Fruit fly (Drosophila melanogaster): ENCODE data around the gene CG4613.

CG4613 gene

DNA sequence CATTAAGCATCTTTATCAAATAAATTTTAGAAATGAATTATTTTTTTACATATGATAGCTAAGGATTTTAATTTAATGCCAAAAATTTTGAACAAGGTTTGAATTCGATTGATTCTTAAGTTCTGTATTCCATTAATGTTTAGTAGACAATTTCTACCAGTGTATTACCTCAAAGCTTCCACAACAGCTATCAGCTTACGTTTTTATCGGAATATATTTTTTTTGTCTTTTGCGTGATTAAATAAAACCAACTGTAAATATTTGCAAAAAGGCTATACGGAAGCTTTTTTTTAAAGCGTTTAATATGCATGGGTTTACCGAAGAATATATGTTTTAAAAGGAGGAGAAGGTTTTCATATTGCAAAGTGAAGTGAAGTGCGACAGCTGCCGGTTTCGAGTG is 36.1 kb downstream of the CG4613 start (continued):
- no peak for TF ChIP-seq Lpt (GFP tag; optimal IDR thresholded peaks at IDR 0.05)
- TF ChIP-seq ss (GFP tag; optimal IDR thresholded peaks at IDR 0.05), result no peak
- TF ChIP-seq Hr38 (GFP tag; optimal IDR thresholded peaks at IDR 0.05), result no peak
- TF ChIP-seq vri (GFP tag; optimal IDR thresholded peaks at IDR 0.05), result no peak
- TF ChIP-seq CG3032 (tag; optimal IDR thresholded peaks at IDR 0.05), result no peak
- TF ChIP-seq dsx (GFP tag; optimal IDR thresholded peaks at IDR 0.05; ENCODE audit: poor library complexity, severe bottlenecking), result peak; percentile 8
- TF ChIP-seq CG3919 (GFP tag; optimal IDR thresholded peaks at IDR 0.05), result no peak
- no peak for TF ChIP-seq fkh (GFP tag; optimal IDR thresholded peaks at IDR 0.05)
- peak; percentile 23 for TF ChIP-seq Smox (GFP tag; optimal IDR thresholded peaks at IDR 0.05)
- TF ChIP-seq CG10631 (GFP tag; optimal IDR thresholded peaks at IDR 0.05), result no peak
- peak; percentile 29 for TF ChIP-seq Met (GFP tag; optimal IDR thresholded peaks at IDR 0.05)
- TF ChIP-seq svp (GFP tag), result peak; percentile 82
- TF ChIP-seq CG4318 (GFP tag; optimal IDR thresholded peaks at IDR 0.05), result no peak

DNA sequence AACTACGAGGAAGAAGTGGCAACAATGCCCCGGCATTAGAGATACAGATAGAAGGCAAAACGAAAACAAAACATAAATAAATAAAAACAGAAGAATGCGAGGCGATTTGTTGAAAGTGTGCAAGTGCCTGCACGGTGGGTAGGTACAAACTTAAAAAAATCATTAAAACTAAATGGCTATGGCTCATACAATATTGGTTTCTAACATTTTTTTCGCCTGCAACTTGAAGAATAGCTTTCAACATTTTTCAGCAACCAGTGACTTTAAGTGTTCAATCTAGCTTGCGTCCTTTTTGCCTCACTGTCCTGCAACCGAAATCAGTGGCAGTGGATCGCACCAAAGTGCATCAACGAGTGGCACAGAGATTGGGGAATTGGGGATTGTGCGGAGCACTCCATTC is 38.5 kb downstream of the CG4613 start:
- TF ChIP-seq fkh (GFP tag; optimal IDR thresholded peaks at IDR 0.05) (no peak), Hr38 (GFP tag; optimal IDR thresholded peaks at IDR 0.05) (no peak), CG34406 (GFP tag; optimal IDR thresholded peaks at IDR 0.05) (no peak), CG6808 (GFP tag; optimal IDR thresholded peaks at IDR 0.05) (no peak), eg (GFP tag; IDR thresholded peaks at IDR 0.05) (0 out of 3 replicates have a peak, but pooled peaks have one; percentile 16), CG15336 (GFP tag; IDR thresholded peaks at IDR 0.05) (peak; percentile 30; the same call in 1 of the 2 replicates), CG10631 (GFP tag; optimal IDR thresholded peaks at IDR 0.05) (peak; percentile 6), OdsH (GFP tag; optimal IDR thresholded peaks at IDR 0.05) (peak; percentile 12), Eip75B (GFP tag; optimal IDR thresholded peaks at IDR 0.05) (no peak), fd85E (GFP tag; optimal IDR thresholded peaks at IDR 0.05) (no peak), esn (GFP tag; optimal IDR thresholded peaks at IDR 0.05) (no peak), CG3919 (GFP tag; optimal IDR thresholded peaks at IDR 0.05) (no peak), Eip78C (GFP tag) (no peak), CG6163 (GFP tag; IDR thresholded peaks at IDR 0.05) (peak; percentile 50; the same call in 2 of the 3 replicates), CG32006 (GFP tag; optimal IDR thresholded peaks at IDR 0.05) (peak; percentile 32), CG6276 (GFP tag; optimal IDR thresholded peaks at IDR 0.05) (peak; percentile 24), Gug (GFP tag; IDR thresholded peaks at IDR 0.05) (no peak)

DNA sequence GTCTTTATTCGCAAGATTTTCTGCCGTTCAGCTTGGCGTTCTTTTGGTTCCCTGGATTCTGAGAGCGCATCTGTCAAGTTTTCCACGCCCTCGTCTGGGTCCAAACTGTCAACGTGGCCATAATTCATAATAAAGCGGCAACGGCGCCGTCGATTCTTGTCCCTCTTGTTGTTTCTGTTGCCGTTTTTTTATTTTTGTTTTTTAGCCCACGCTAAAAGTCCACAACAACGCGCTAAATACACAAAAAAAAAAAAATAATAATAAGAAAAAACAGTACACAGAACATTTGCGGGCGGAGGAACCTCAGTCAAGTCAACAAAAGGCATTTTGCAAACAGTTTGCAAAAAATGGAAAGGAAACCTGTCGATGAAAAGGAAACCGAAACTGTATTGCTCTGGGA is 40.1 kb downstream of the CG4613 start:
- peak; percentile 16 for TF ChIP-seq achi (GFP tag; optimal IDR thresholded peaks at IDR 0.05)
- TF ChIP-seq CG10631 (GFP tag; optimal IDR thresholded peaks at IDR 0.05), result no peak
- no peak for TF ChIP-seq CG3919 (GFP tag; optimal IDR thresholded peaks at IDR 0.05)
- no peak for TF ChIP-seq dsx (GFP tag; optimal IDR thresholded peaks at IDR 0.05; ENCODE audit: poor library complexity, severe bottlenecking)
- TF ChIP-seq CG34406 (GFP tag; optimal IDR thresholded peaks at IDR 0.05), result no peak
- peak; percentile 9 for TF ChIP-seq CG10669 (GFP tag; optimal IDR thresholded peaks at IDR 0.05)
- no peak for TF ChIP-seq CG31627 (GFP tag; optimal IDR thresholded peaks at IDR 0.05)
- TF ChIP-seq Eip78C (GFP tag), result no peak
- peak; percentile 46 for TF ChIP-seq spab (GFP tag; optimal IDR thresholded peaks at IDR 0.05)
- no peak for TF ChIP-seq Ets21C (GFP tag; optimal IDR thresholded peaks at IDR 0.05)
- no peak for TF ChIP-seq fd85E (GFP tag; optimal IDR thresholded peaks at IDR 0.05)
- peak; percentile 44 for TF ChIP-seq CG9139 (GFP tag; optimal IDR thresholded peaks at IDR 0.05)
- no peak for TF ChIP-seq CG11294 (GFP tag; IDR thresholded peaks at IDR 0.05)
- no peak for TF ChIP-seq salr (GFP tag; optimal IDR thresholded peaks at IDR 0.05)
- TF ChIP-seq Smox (GFP tag; optimal IDR thresholded peaks at IDR 0.05), result no peak
- no peak for TF ChIP-seq Eip93F (GFP tag; optimal IDR thresholded peaks at IDR 0.05)
- peak; percentile 27 for TF ChIP-seq CG8632 (GFP tag; optimal IDR thresholded peaks at IDR 0.05)
- no peak for TF ChIP-seq net (GFP tag; optimal IDR thresholded peaks at IDR 0.05)
- no peak for TF ChIP-seq lz (GFP tag; optimal IDR thresholded peaks at IDR 0.05)
- TF ChIP-seq CG6276 (GFP tag; optimal IDR thresholded peaks at IDR 0.05), result no peak
- no peak for TF ChIP-seq CG11762 (GFP tag; optimal IDR thresholded peaks at IDR 0.05; ENCODE audit: insufficient read depth)
- TF ChIP-seq ss (GFP tag; optimal IDR thresholded peaks at IDR 0.05), result peak; percentile 28 to 36
- no peak for TF ChIP-seq pdm3 (GFP tag; optimal IDR thresholded peaks at IDR 0.05)
- TF ChIP-seq Sox102F (GFP tag; optimal IDR thresholded peaks at IDR 0.05), result no peak
- no peak for TF ChIP-seq Blimp-1 (GFP tag; optimal IDR thresholded peaks at IDR 0.05)
- TF ChIP-seq acj6 (GFP tag; optimal IDR thresholded peaks at IDR 0.05), result no peak
- no peak for TF ChIP-seq OdsH (GFP tag; optimal IDR thresholded peaks at IDR 0.05)
- no peak for TF ChIP-seq vri (GFP tag; optimal IDR thresholded peaks at IDR 0.05)
- no peak for TF ChIP-seq CG11902 (GFP tag; optimal IDR thresholded peaks at IDR 0.05)
- TF ChIP-seq CG8119 (GFP tag; IDR thresholded peaks at IDR 0.05), result 0 out of 3 replicates have a peak, but pooled peaks have one; percentile 26
- TF ChIP-seq dac (GFP tag; optimal IDR thresholded peaks at IDR 0.05), result no peak
- TF ChIP-seq Ets96B (tag; optimal IDR thresholded peaks at IDR 0.05), result no peak

Data from whole organism, prepupa.